Fruit fly (Drosophila melanogaster): ENCODE measurements around the gene CG33920.

The CG33920 gene

dm6 chr3R:31053784-31054221 lies 8.9 kb upstream of the CG33920 start, which contains the start of gene Chchd3 (continued):
- TF ChIP-seq caup (GFP tag; optimal IDR thresholded peaks at IDR 0.05; ENCODE audit: severe bottlenecking) (no peak), ap (GFP tag; IDR thresholded peaks at IDR 0.05) (no peak), Lhr (GFP tag; optimal IDR thresholded peaks at IDR 0.05) (peak; percentile 74), CG7357 (GFP tag; IDR thresholded peaks at IDR 0.05) (no peak), sens (GFP tag) (peak; percentile 86), chm (GFP tag; IDR thresholded peaks at IDR 0.05) (0 out of 2 replicates have a peak, but pooled peaks have one; percentile 30), run (tag; optimal IDR thresholded peaks at IDR 0.05) (no peak), Dek (tag; optimal IDR thresholded peaks at IDR 0.05) (no peak), slbo (GFP tag; IDR thresholded peaks at IDR 0.05) (peak; percentile 43; the same call in 1 of the 2 replicates), Usf (GFP tag; optimal IDR thresholded peaks at IDR 0.05) (no peak), B-H2 (GFP tag; optimal IDR thresholded peaks at IDR 0.05) (no peak), dm (GFP tag; optimal IDR thresholded peaks at IDR 0.05) (no peak), HmgD (GFP tag; optimal IDR thresholded peaks at IDR 0.05) (peak; percentile 33), CG7556 (GFP tag; optimal IDR thresholded peaks at IDR 0.05) (no peak), Mes4 (GFP tag; optimal IDR thresholded peaks at IDR 0.05) (no peak), CG10267 (tag; optimal IDR thresholded peaks at IDR 0.05) (no peak), vnd (GFP tag; IDR thresholded peaks at IDR 0.05; ENCODE audit: partially characterized antibody) (no peak), NfI (GFP tag; optimal IDR thresholded peaks at IDR 0.05) (no peak), PHDP (tag; optimal IDR thresholded peaks at IDR 0.05) (no peak), YL-1 (GFP tag; optimal IDR thresholded peaks at IDR 0.05) (peak; percentile 83)

dm6 chr3R:31048629-31049028 lies 3.7 kb upstream of the CG33920 start, which contains the start of gene Alp4:
Gene Alp4, plus strand, starts transcription at chr3R:31048929.
- TF ChIP-seq Deaf1 (tag; optimal IDR thresholded peaks at IDR 0.05) (peak; percentile 85), hbn (GFP tag; IDR thresholded peaks at IDR 0.05; ENCODE audit: partially characterized antibody) (no peak)

- TF ChIP-seq CG7839 (tag; optimal IDR thresholded peaks at IDR 0.05), result peak; percentile 26
- TF ChIP-seq sr (GFP tag; IDR thresholded peaks at IDR 0.05), result peak; percentile 37; the same call in 1 of the 3 replicates
- TF ChIP-seq Deaf1 (tag; optimal IDR thresholded peaks at IDR 0.05), result peak; percentile 77
- no peak for TF ChIP-seq Mad (GFP tag; optimal IDR thresholded peaks at IDR 0.05)
- peak; percentile 5 for TF ChIP-seq ind (GFP tag; optimal IDR thresholded peaks at IDR 0.05)
- peak; percentile 44 for TF ChIP-seq CG15269 (tag; optimal IDR thresholded peaks at IDR 0.05)
- TF ChIP-seq grau (tag; optimal IDR thresholded peaks at IDR 0.05), result peak; percentile 23
- TF ChIP-seq Tbp (GFP tag; optimal IDR thresholded peaks at IDR 0.05), result no peak
- TF ChIP-seq CG3281 (GFP tag; optimal IDR thresholded peaks at IDR 0.05), result peak; percentile 21
- TF ChIP-seq al (GFP tag; IDR thresholded peaks at IDR 0.05), result 0 out of 2 replicates have a peak, but pooled peaks have one; percentile 34
- no peak for TF ChIP-seq E2f2 (GFP tag; IDR thresholded peaks at IDR 0.05)
- TF ChIP-seq chinmo (GFP tag; IDR thresholded peaks at IDR 0.05; ENCODE audit: partially characterized antibody), result 0 out of 4 replicates have a peak, but pooled peaks have one; percentile 53
- no peak for TF ChIP-seq dmrt99B (tag; optimal IDR thresholded peaks at IDR 0.05)
- peak; percentile 40 for TF ChIP-seq CG2678 (tag; optimal IDR thresholded peaks at IDR 0.05)
- no peak for TF ChIP-seq CG7357 (GFP tag; IDR thresholded peaks at IDR 0.05)
- no peak for TF ChIP-seq CG4707 (GFP tag; optimal IDR thresholded peaks at IDR 0.05)
- TF ChIP-seq dimm (GFP tag; IDR thresholded peaks at IDR 0.05), result no peak
- TF ChIP-seq CG15601 (tag; optimal IDR thresholded peaks at IDR 0.05), result no peak
- TF ChIP-seq tgo (GFP tag; IDR thresholded peaks at IDR 0.05), result peak; percentile 13; the same call in 2 of the 3 replicates
- TF ChIP-seq trem (tag; optimal IDR thresholded peaks at IDR 0.05), result no peak
- peak; percentile 22 for TF ChIP-seq cg (GFP tag; optimal IDR thresholded peaks at IDR 0.05)
- no peak for TF ChIP-seq Ravus (GFP tag; IDR thresholded peaks at IDR 0.05)
- TF ChIP-seq wor (GFP tag; IDR thresholded peaks at IDR 0.05), result no peak
- peak; percentile 87 for TF ChIP-seq CG12769 (tag; optimal IDR thresholded peaks at IDR 0.05)
- TF ChIP-seq slbo (GFP tag; IDR thresholded peaks at IDR 0.05), result peak; percentile 52
- TF ChIP-seq CG10543 (GFP tag; optimal IDR thresholded peaks at IDR 0.05), result peak; percentile 52
Observed at dm6 chr3R:31038473-31039424, 6.2 kb downstream of the CG33920 start, which contains the start of gene CanA1. Gene CanA1, plus strand, starts transcription at chr3R:31039374.

Data from whole organism, embryonic.